Fruit fly (Drosophila melanogaster): ENCODE measurements around the gene RpL6.

The RpL6 gene

dm6 chr3R:31609413-31610054, 13.5 kb upstream of the RpL6 start:
- TF ChIP-seq CG8159 (tag; optimal IDR thresholded peaks at IDR 0.05) (peak; percentile 13), CG8301 (tag; optimal IDR thresholded peaks at IDR 0.05) (no peak), CG17806 (tag; optimal IDR thresholded peaks at IDR 0.05) (peak; percentile 8), Pif1A (GFP tag; optimal IDR thresholded peaks at IDR 0.05) (peak; percentile 20)

DNA sequence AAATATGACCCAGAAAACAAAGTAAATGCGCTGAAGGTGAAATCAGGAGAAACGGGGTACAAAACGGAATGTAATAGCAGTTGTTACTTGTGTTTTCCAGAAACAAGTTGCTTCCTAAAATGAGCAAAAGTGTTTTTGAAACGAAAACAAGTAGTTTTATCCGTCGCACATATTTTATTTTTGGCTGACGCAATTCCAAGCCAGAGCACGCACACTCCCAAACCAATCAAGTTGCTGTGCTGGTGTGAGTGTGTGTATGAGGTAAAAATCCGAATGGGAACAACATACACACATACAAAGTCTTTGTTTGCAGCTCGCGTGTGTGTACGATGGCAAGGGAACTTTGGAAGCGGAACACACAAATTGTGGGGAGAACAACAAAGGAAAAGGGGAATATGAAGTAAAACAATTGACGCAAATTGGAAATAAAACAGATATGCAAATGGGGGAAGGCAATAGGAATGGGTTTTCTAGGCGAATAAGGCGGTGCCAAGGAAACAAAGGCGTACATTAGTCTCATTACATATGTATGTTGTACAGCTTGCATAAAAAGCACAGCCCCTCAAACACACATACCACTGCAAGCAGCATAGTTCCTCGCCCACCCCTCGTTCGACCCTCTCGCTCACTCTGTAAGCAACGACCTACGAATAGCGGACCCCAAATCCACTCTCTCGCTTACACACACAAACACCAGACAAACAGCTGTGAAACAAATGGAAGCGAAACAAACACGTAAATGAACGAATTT, 12.6 kb upstream of the RpL6 start:
- TF ChIP-seq EcR (GFP tag; optimal IDR thresholded peaks at IDR 0.05) (peak; percentile 36), CG4496 (GFP tag; IDR thresholded peaks at IDR 0.05) (no peak), CG13204 (GFP tag; optimal IDR thresholded peaks at IDR 0.05) (no peak), CG32121 (GFP tag; IDR thresholded peaks at IDR 0.05) (no peak), gl (tag; optimal IDR thresholded peaks at IDR 0.05) (peak; percentile 19), CG8301 (tag; optimal IDR thresholded peaks at IDR 0.05) (no peak), CG8159 (tag; optimal IDR thresholded peaks at IDR 0.05) (peak; percentile 8), CG9948 (tag; optimal IDR thresholded peaks at IDR 0.05) (no peak), CG15710 (tag; optimal IDR thresholded peaks at IDR 0.05) (peak; percentile 5)

DNA sequence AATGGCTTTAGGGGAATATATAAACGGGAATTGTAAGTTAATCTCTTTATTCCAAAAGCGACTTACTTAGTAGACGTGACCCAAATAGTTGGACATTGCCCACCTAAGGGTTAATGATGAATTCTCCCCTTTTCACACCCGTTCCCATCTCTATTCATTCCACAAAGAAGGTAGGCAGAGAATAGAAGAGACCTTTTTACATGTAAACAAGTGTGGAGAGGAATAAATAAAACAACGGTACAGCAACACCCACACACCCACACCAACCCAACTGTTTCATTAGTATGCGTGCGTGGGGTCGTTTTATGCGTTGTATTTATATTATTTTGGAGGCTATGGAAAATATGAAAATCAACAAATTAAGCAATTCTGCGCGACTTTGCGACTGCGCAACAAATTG, 12.0 kb upstream of the RpL6 start:
- no peak for TF ChIP-seq EcR (GFP tag; optimal IDR thresholded peaks at IDR 0.05)
- TF ChIP-seq CG15710 (tag; optimal IDR thresholded peaks at IDR 0.05) = no peak
- TF ChIP-seq CG9948 (tag; optimal IDR thresholded peaks at IDR 0.05) = no peak
- TF ChIP-seq CG10348 (GFP tag; IDR thresholded peaks at IDR 0.05) = no peak
- no peak for TF ChIP-seq fd96Ca (GFP tag; IDR thresholded peaks at IDR 0.05)
- TF ChIP-seq Ets98B (GFP tag; IDR thresholded peaks at IDR 0.05) = no peak
- no peak for TF ChIP-seq CG8159 (tag; optimal IDR thresholded peaks at IDR 0.05)
- TF ChIP-seq rn (GFP tag; IDR thresholded peaks at IDR 0.05) = no peak
- TF ChIP-seq CG32121 (GFP tag; IDR thresholded peaks at IDR 0.05) = no peak
- TF ChIP-seq CG14655 (GFP tag; optimal IDR thresholded peaks at IDR 0.05) = no peak
- no peak for TF ChIP-seq CG4496 (GFP tag; IDR thresholded peaks at IDR 0.05)
- no peak for TF ChIP-seq gl (tag; optimal IDR thresholded peaks at IDR 0.05)

DNA sequence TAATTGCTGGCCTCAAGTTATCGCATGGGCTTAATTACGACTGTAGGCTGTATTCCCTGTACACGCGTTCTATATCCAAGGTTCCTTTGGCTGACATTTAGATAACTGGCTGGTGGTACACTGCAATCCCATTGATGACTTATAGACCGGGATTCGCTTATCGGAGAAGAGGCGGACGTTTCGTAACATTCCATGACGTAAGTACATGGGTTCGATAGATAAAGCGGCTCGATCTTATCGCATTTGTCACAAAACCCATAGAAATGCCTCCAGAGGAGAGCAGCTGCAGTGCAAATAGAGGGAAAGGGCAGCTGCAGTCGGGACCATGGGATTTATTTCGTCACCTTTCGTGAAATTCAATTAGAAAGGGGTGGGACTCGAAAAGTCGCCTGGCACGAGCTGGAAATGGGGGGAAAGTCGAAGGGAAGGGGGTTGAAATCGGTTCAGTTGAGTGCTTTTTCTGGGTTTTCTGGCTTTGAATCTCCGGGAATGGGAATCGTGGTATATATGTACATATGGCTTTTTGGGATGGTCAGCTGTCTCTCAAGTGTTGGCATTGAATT, 11.4 kb upstream of the RpL6 start:
- TF ChIP-seq CG12605 (GFP tag; IDR thresholded peaks at IDR 0.05) = no peak
- TF ChIP-seq CG32121 (GFP tag; IDR thresholded peaks at IDR 0.05) = no peak
- TF ChIP-seq CG13204 (GFP tag; optimal IDR thresholded peaks at IDR 0.05) = no peak
- TF ChIP-seq CG4496 (GFP tag; IDR thresholded peaks at IDR 0.05) = no peak
- TF ChIP-seq rn (GFP tag; IDR thresholded peaks at IDR 0.05) = no peak
- no peak for TF ChIP-seq CG8301 (tag; optimal IDR thresholded peaks at IDR 0.05)
- TF ChIP-seq CG34367 (tag; optimal IDR thresholded peaks at IDR 0.05) = no peak
- TF ChIP-seq Snoo (tag; optimal IDR thresholded peaks at IDR 0.05) = no peak
- TF ChIP-seq CG17806 (tag; optimal IDR thresholded peaks at IDR 0.05) = no peak
- no peak for TF ChIP-seq CG10348 (GFP tag; IDR thresholded peaks at IDR 0.05)
- no peak for TF ChIP-seq CG8159 (tag; optimal IDR thresholded peaks at IDR 0.05)
- no peak for TF ChIP-seq CG14655 (GFP tag; optimal IDR thresholded peaks at IDR 0.05)
- no peak for TF ChIP-seq Ets98B (GFP tag; IDR thresholded peaks at IDR 0.05)
- no peak for TF ChIP-seq Pif1B (GFP tag; optimal IDR thresholded peaks at IDR 0.05)
- TF ChIP-seq CG9948 (tag; optimal IDR thresholded peaks at IDR 0.05) = no peak
- no peak for TF ChIP-seq fd96Ca (GFP tag; IDR thresholded peaks at IDR 0.05)
- TF ChIP-seq gl (tag; optimal IDR thresholded peaks at IDR 0.05) = no peak
- no peak for TF ChIP-seq EcR (GFP tag; optimal IDR thresholded peaks at IDR 0.05)

DNA sequence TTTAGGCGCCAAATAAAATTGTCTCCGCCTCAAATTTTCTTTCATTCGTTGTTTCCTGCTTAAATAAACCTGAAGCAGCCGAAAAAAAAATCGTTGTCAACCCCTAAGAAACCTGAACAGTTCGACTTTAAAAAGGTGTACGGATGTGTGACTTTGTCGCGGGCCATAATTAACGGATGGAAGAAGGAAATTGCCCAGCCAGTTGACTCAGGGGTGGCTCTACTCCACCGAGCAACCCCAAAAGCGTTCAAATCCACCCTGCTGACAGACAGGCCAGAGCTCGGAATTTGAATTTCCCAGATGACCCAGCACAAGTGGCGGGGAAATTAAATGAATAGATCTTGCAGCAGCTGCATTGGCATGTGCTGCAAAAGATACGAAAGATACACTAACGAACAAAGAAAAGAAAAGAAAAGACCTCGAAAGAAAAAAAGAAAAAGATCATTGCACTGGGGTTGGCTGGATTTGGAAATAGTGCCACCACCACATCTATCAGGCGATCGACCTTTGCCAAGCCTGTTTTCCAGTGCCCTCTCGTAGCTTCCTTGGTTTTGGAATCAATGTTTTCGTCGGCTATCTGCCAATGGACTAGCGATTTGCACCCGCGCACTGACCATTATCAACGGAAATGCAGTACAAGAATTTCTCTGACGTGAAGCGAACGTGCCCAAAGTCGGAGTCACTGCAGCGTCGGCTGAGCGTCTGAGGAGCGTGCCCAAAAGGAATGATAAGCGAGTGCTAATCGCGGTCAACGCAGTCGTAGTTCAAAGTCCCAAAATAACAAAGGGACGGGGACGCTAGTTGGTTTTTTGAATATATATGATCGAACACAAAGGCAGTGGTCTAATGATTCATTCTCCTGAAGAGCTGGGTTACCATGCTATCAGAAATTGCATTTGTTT, 10.5 kb upstream of the RpL6 start:
- TF ChIP-seq CG34367 (tag; optimal IDR thresholded peaks at IDR 0.05) = no peak
- TF ChIP-seq D1 (tag; optimal IDR thresholded peaks at IDR 0.05) = no peak
- no peak for TF ChIP-seq rn (GFP tag; IDR thresholded peaks at IDR 0.05)
- TF ChIP-seq fd96Ca (GFP tag; IDR thresholded peaks at IDR 0.05) = no peak
- TF ChIP-seq EcR (GFP tag; optimal IDR thresholded peaks at IDR 0.05) = peak; percentile 28
- no peak for TF ChIP-seq CG12605 (GFP tag; IDR thresholded peaks at IDR 0.05)

dm6 chr3R:31605790-31606189, 9.8 kb upstream of the RpL6 start:
- TF ChIP-seq rn (GFP tag; IDR thresholded peaks at IDR 0.05) = no peak
- TF ChIP-seq Snoo (tag; optimal IDR thresholded peaks at IDR 0.05) = no peak
- no peak for TF ChIP-seq Pif1A (GFP tag; optimal IDR thresholded peaks at IDR 0.05)
- no peak for TF ChIP-seq gl (tag; optimal IDR thresholded peaks at IDR 0.05)
- TF ChIP-seq CG4496 (GFP tag; IDR thresholded peaks at IDR 0.05) = no peak
- TF ChIP-seq Ets98B (GFP tag; IDR thresholded peaks at IDR 0.05) = no peak
- TF ChIP-seq CG9948 (tag; optimal IDR thresholded peaks at IDR 0.05) = no peak
- TF ChIP-seq CG10348 (GFP tag; IDR thresholded peaks at IDR 0.05) = no peak
- no peak for TF ChIP-seq CG14655 (GFP tag; optimal IDR thresholded peaks at IDR 0.05)
- TF ChIP-seq CG17806 (tag; optimal IDR thresholded peaks at IDR 0.05) = no peak
- no peak for TF ChIP-seq CG34367 (tag; optimal IDR thresholded peaks at IDR 0.05)
- no peak for TF ChIP-seq CG32121 (GFP tag; IDR thresholded peaks at IDR 0.05)
- no peak for TF ChIP-seq CG8301 (tag; optimal IDR thresholded peaks at IDR 0.05)
- TF ChIP-seq CG12605 (GFP tag; IDR thresholded peaks at IDR 0.05) = no peak
- TF ChIP-seq CG13204 (GFP tag; optimal IDR thresholded peaks at IDR 0.05) = no peak
- no peak for TF ChIP-seq CG15710 (tag; optimal IDR thresholded peaks at IDR 0.05)
